Worm (Caenorhabditis elegans) whole organism, young adult: ENCODE data around the gene pck-3.

Experiments used
- B0035.1 ChIP-seq: sonication (generic microtip); optimal IDR thresholded peaks from 2 replicates; lab custom pipeline; 2016; ENCODE audit warnings: missing genetic modification characterization, mild to moderate bottlenecking, missing compliant biosample characterization, missing genotype, missing genetic modification reagents
- B0261.1 ChIP-seq: sonication (generic microtip); optimal IDR thresholded peaks from 2 replicates; lab custom pipeline; 2016; ENCODE audit warnings: mild to moderate bottlenecking, missing genetic modification characterization, moderate library complexity, missing compliant biosample characterization
- B0336.3 ChIP-seq: fragments of 200-800 bp; sonication (Bioruptor generic); IDR thresholded peaks from 2 replicates; pipeline ENCODE4 v1.3.6; 2022; ENCODE audit warnings: missing genetic modification characterization, missing compliant biosample characterization
- F23B12.7 ChIP-seq: sonication (generic microtip); optimal IDR thresholded peaks from 2 replicates; lab custom pipeline; 2017; ENCODE audit warnings: missing genetic modification characterization, mild to moderate bottlenecking, missing compliant biosample characterization, antibody characterized with exemption, moderate library complexity; ENCODE audit not compliant: insufficient read depth
- F49E8.2 ChIP-seq: sonication (generic microtip); optimal IDR thresholded peaks from 3 replicates; lab custom pipeline; 2017; ENCODE audit warnings: missing genetic modification characterization, mild to moderate bottlenecking, missing compliant biosample characterization, antibody characterized with exemption, moderate library complexity; ENCODE audit not compliant: insufficient read depth
- F52B5.7 ChIP-seq: sonication (generic microtip); optimal IDR thresholded peaks from 2 replicates; lab custom pipeline; 2016; ENCODE audit warnings: mild to moderate bottlenecking, missing genetic modification characterization, missing compliant biosample characterization
- K12H6.12 ChIP-seq: fragments of 200-800 bp; sonication (Bioruptor generic); optimal IDR thresholded peaks from 2 replicates; lab custom pipeline; 2018; ENCODE audit warnings: mild to moderate bottlenecking, missing genetic modification characterization, missing compliant biosample characterization
- Y95B8A.8 ChIP-seq: fragments of 200-800 bp; sonication (Bioruptor generic); IDR thresholded peaks from 2 replicates; pipeline ENCODE4 v1.3.6; 2022; ENCODE audit warnings: missing genetic modification reagents, missing genetic modification characterization, missing compliant biosample characterization
- ZK185.1 ChIP-seq: sonication (generic microtip); optimal IDR thresholded peaks from 2 replicates; lab custom pipeline; 2016; ENCODE audit warnings: mild to moderate bottlenecking, missing genetic modification characterization, missing compliant biosample characterization; ENCODE audit not compliant: poor library complexity, severe bottlenecking
- ama-1 ChIP-seq, 3 experiments: fragments of 150-350 bp in 1 of 3; sonication (generic microtip) in 2 of 3; optimal IDR thresholded peaks; 2 replicates each; lab custom pipeline; 2014 to 2018; ENCODE audit warnings: missing biosample characterization in 2 of 3, missing genetic modification characterization in 2 of 3, missing genetic modification reagents in 2 of 3
- attf-5 ChIP-seq: fragments of 200-800 bp; sonication (Bioruptor generic); optimal IDR thresholded peaks from 2 replicates; lab custom pipeline; 2018; ENCODE audit warnings: mild to moderate bottlenecking, missing genetic modification characterization, missing compliant biosample characterization
- attf-6 ChIP-seq: fragments of 200-800 bp; sonication (Bioruptor generic); IDR thresholded peaks from 2 replicates; pipeline ENCODE4 v1.3.6; 2022; ENCODE audit warnings: missing genetic modification reagents, missing genetic modification characterization, missing compliant biosample characterization
- bed-1 ChIP-seq: fragments of 200-800 bp; sonication (Bioruptor generic); IDR thresholded peaks from 2 replicates; pipeline ENCODE4 v1.3.6; 2022; ENCODE audit warnings: missing genetic modification reagents, missing genetic modification characterization, missing compliant biosample characterization
- bed-2 ChIP-seq: fragments of 200-800 bp; sonication (Bioruptor generic); IDR thresholded peaks from 2 replicates; pipeline ENCODE4 v1.3.6; 2022; ENCODE audit warnings: missing genetic modification reagents, missing genetic modification characterization, missing compliant biosample characterization
- cebp-1 ChIP-seq, 2 experiments: fragments of 200-800 bp in 1 of 2; sonication (Bioruptor generic) in 1 of 2; sonication (generic microtip) in 1 of 2; IDR thresholded peaks in 1 of 2; optimal IDR thresholded peaks in 1 of 2; 2 replicates each; pipeline versions ENCODE4 v1.3.6 to Lab custom; 2017 to 2022; ENCODE audit warnings: missing compliant biosample characterization in 2 of 2, missing genetic modification characterization in 2 of 2, mild to moderate bottlenecking in 1 of 2, missing genetic modification reagents in 1 of 2, moderate library complexity in 1 of 2
- cebp-2 ChIP-seq: fragments of 200-800 bp; sonication (Bioruptor generic); IDR thresholded peaks from 2 replicates; pipeline ENCODE4 v1.3.6; 2022; ENCODE audit warnings: missing genetic modification characterization, missing compliant biosample characterization
- ceh-100 ChIP-seq: fragments of 200-800 bp; sonication (Bioruptor generic); IDR thresholded peaks from 2 replicates; pipeline ENCODE4 v1.3.6; 2022; ENCODE audit warnings: missing genetic modification reagents, missing genetic modification characterization, missing compliant biosample characterization
- ceh-79 ChIP-seq: sonication (generic microtip); optimal IDR thresholded peaks from 2 replicates; lab custom pipeline; 2017; ENCODE audit warnings: mild to moderate bottlenecking, missing genetic modification characterization, missing compliant biosample characterization
- die-1 ChIP-seq: sonication (generic microtip); optimal IDR thresholded peaks from 2 replicates; lab custom pipeline; 2016; ENCODE audit warnings: missing genotype, mild to moderate bottlenecking, missing genetic modification characterization, missing compliant biosample characterization
- dpff-1 ChIP-seq: sonication (generic microtip); optimal IDR thresholded peaks from 2 replicates; lab custom pipeline; 2017; ENCODE audit warnings: mild to moderate bottlenecking, missing genetic modification characterization, missing compliant biosample characterization
- dpl-1 ChIP-seq: fragments of 150-350 bp; optimal IDR thresholded peaks from 2 replicates; lab custom pipeline; 2014; ENCODE audit warnings: missing biosample characterization, missing genetic modification reagents, missing genetic modification characterization
- efl-1 ChIP-seq: fragments of 150-350 bp; optimal IDR thresholded peaks from 2 replicates; lab custom pipeline; 2014; ENCODE audit warnings: missing biosample characterization, missing genetic modification reagents, missing genetic modification characterization
- egl-44 ChIP-seq: fragments of 200-800 bp; sonication (Bioruptor generic); IDR thresholded peaks from 2 replicates; pipeline ENCODE4 v1.3.6; 2022; ENCODE audit warnings: missing genetic modification reagents, missing genetic modification characterization, missing compliant biosample characterization
- ekl-4 ChIP-seq: fragments of 200-800 bp; sonication (Bioruptor generic); IDR thresholded peaks from 2 replicates; pipeline ENCODE4 v1.3.6; 2022; ENCODE audit warnings: missing genetic modification reagents, missing genetic modification characterization, missing compliant biosample characterization
- ets-4 ChIP-seq: fragments of 200-800 bp; sonication (Bioruptor generic); optimal IDR thresholded peaks from 2 replicates; lab custom pipeline; 2018; ENCODE audit warnings: mild to moderate bottlenecking, missing genetic modification characterization, missing compliant biosample characterization
- gei-17 ChIP-seq: fragments of 200-800 bp; sonication (Bioruptor generic); optimal IDR thresholded peaks from 2 replicates; lab custom pipeline; 2018; ENCODE audit warnings: mild to moderate bottlenecking, missing genetic modification characterization, missing compliant biosample characterization
- hmg-20 ChIP-seq: fragments of 200-800 bp; sonication (Bioruptor generic); IDR thresholded peaks from 2 replicates; pipeline ENCODE4 v1.3.6; 2022; ENCODE audit warnings: missing genetic modification reagents, missing genetic modification characterization, missing compliant biosample characterization
- hsf-1 ChIP-seq: fragments of 200-800 bp; sonication (Bioruptor generic); IDR thresholded peaks from 2 replicates; pipeline ENCODE4 v1.3.6; 2022; ENCODE audit warnings: missing genetic modification reagents, missing genetic modification characterization, missing compliant biosample characterization
- lag-1 ChIP-seq: fragments of 200-800 bp; sonication (Bioruptor generic); IDR thresholded peaks from 2 replicates; pipeline ENCODE4 v1.3.6; 2022; ENCODE audit warnings: missing genetic modification reagents, missing genetic modification characterization, missing compliant biosample characterization
- madf-8 ChIP-seq: fragments of 200-800 bp; sonication (Bioruptor generic); conservative IDR thresholded peaks from 2 replicates; pipeline ENCODE4 v1.3.6; 2022; ENCODE audit warnings: missing genetic modification reagents, missing genetic modification characterization, missing compliant biosample characterization
- mcd-1 ChIP-seq: fragments of 200-800 bp; sonication (Bioruptor generic); IDR thresholded peaks from 2 replicates; pipeline ENCODE4 v1.3.6; 2022; ENCODE audit warnings: missing genetic modification reagents, missing genetic modification characterization, missing compliant biosample characterization
- mel-28 ChIP-seq: sonication (generic microtip); optimal IDR thresholded peaks from 2 replicates; lab custom pipeline; 2016; ENCODE audit warnings: borderline replicate concordance, mild to moderate bottlenecking, missing genetic modification characterization, missing compliant biosample characterization
- nfya-1 ChIP-seq: sonication (generic microtip); optimal IDR thresholded peaks from 2 replicates; lab custom pipeline; 2017; ENCODE audit warnings: antibody characterized with exemption, missing compliant biosample characterization, missing genetic modification characterization, borderline replicate concordance; ENCODE audit not compliant: insufficient read depth
- nfyb-1 ChIP-seq: fragments of 200-800 bp; sonication (Bioruptor generic); IDR thresholded peaks from 2 replicates; pipeline ENCODE4 v1.3.6; 2022; ENCODE audit warnings: missing genetic modification reagents, missing genetic modification characterization, missing compliant biosample characterization
- nhr-179 ChIP-seq: sonication (generic microtip); optimal IDR thresholded peaks from 2 replicates; lab custom pipeline; 2016; ENCODE audit warnings: mild to moderate bottlenecking, missing genetic modification characterization, missing compliant biosample characterization
- nhr-90 ChIP-seq: sonication (generic microtip); optimal IDR thresholded peaks from 2 replicates; lab custom pipeline; 2016; ENCODE audit warnings: missing genotype, mild to moderate bottlenecking, missing genetic modification characterization, missing compliant biosample characterization
- rec-8 ChIP-seq, 2 experiments: sonication (generic microtip); optimal IDR thresholded peaks; 2 replicates each; lab custom pipeline; 2016; ENCODE audit warnings: mild to moderate bottlenecking in 2 of 2, missing genetic modification characterization in 2 of 2, missing genetic modification reagents in 2 of 2, missing genotype in 2 of 2, missing biosample characterization in 1 of 2, missing compliant biosample characterization in 1 of 2, moderate library complexity in 1 of 2
- snpc-1.3 ChIP-seq: sonication (generic microtip); optimal IDR thresholded peaks from 2 replicates; lab custom pipeline; 2017; ENCODE audit warnings: missing genetic modification characterization, mild to moderate bottlenecking, missing compliant biosample characterization, antibody characterized with exemption, moderate library complexity, missing genotype, missing genetic modification reagents; ENCODE audit not compliant: insufficient read depth
- snpc-3.4 ChIP-seq: sonication (generic microtip); optimal IDR thresholded peaks from 2 replicates; lab custom pipeline; 2017; ENCODE audit warnings: missing genetic modification characterization, mild to moderate bottlenecking, missing compliant biosample characterization, antibody characterized with exemption, moderate library complexity, missing genotype, missing genetic modification reagents
- somi-1 ChIP-seq: fragments of 200-800 bp; sonication (Bioruptor generic); optimal IDR thresholded peaks from 2 replicates; lab custom pipeline; 2018; ENCODE audit warnings: mild to moderate bottlenecking, missing genetic modification characterization, missing compliant biosample characterization
- sptf-2 ChIP-seq: fragments of 200-800 bp; sonication (Bioruptor generic); optimal IDR thresholded peaks from 2 replicates; lab custom pipeline; 2018; ENCODE audit warnings: mild to moderate bottlenecking, missing genetic modification characterization, missing compliant biosample characterization
- tbx-9 ChIP-seq: sonication (generic microtip); optimal IDR thresholded peaks from 2 replicates; lab custom pipeline; 2016; ENCODE audit warnings: borderline replicate concordance, missing genetic modification characterization, inconsistent platforms, missing compliant biosample characterization
- tlf-1 ChIP-seq: fragments of 200-800 bp; sonication (Bioruptor generic); optimal IDR thresholded peaks from 2 replicates; lab custom pipeline; 2018; ENCODE audit warnings: mild to moderate bottlenecking, missing genetic modification characterization, missing compliant biosample characterization
- ztf-18 ChIP-seq: sonication (generic microtip); optimal IDR thresholded peaks from 2 replicates; lab custom pipeline; 2016; ENCODE audit warnings: missing genotype, mild to moderate bottlenecking, missing genetic modification characterization, missing compliant biosample characterization
- ztf-25 ChIP-seq: fragments of 200-800 bp; sonication (Bioruptor generic); IDR thresholded peaks from 2 replicates; pipeline ENCODE4 v1.3.6; 2022; ENCODE audit warnings: missing genetic modification reagents, missing genetic modification characterization, missing compliant biosample characterization
- ztf-26 ChIP-seq: sonication (generic microtip); optimal IDR thresholded peaks from 2 replicates; lab custom pipeline; 2017; ENCODE audit warnings: missing genetic modification characterization, missing compliant biosample characterization

Gene pck-3

ce11 chrIV:5947555-5948151 is 51.2 kb downstream of the pck-3 start, which contains the start of gene rps-25 (continued):
- TF ChIP-seq somi-1 (GFP tag; lab: Kevin White, UChicago) (no peak), cebp-2 (GFP tag; lab: Robert Waterston, UW) (no peak), ets-4 (GFP tag; lab: Kevin White, UChicago) (no peak), bed-1 (GFP tag; lab: Robert Waterston, UW) (no peak), B0336.3 (GFP tag; lab: Robert Waterston, UW) (no peak), tbx-9 (tag; lab: Kevin White, UChicago) (no peak), dpl-1 (GFP tag; lab: Kevin White, UChicago) (no peak), ztf-26 (tag; lab: Kevin White, UChicago) (no peak), B0261.1 (no peak), die-1 (tag; lab: Kevin White, UChicago) (no peak), sptf-2 (GFP tag; lab: Kevin White, UChicago) (no peak), nfyb-1 (GFP tag; lab: Robert Waterston, UW) (no peak), hmg-20 (GFP tag; lab: Robert Waterston, UW) (no peak), snpc-3.4 (tag; lab: Kevin White, UChicago) (peak; percentile 57), ZK185.1 (tag; lab: Kevin White, UChicago) (no peak), snpc-1.3 (tag; lab: Kevin White, UChicago) (peak; percentile 84), mel-28 (tag; lab: Kevin White, UChicago) (no peak), F23B12.7 (tag; lab: Kevin White, UChicago) (peak; percentile 39), bed-2 (GFP tag; lab: Robert Waterston, UW) (no peak), mcd-1 (GFP tag; lab: Robert Waterston, UW) (no peak), cebp-1 (GFP tag; IDR thresholded peaks at IDR 0.05; lab: Robert Waterston, UW) (no peak), cebp-1 (tag; optimal IDR thresholded peaks at IDR 0.05; lab: Kevin White, UChicago) (peak; percentile 28), K12H6.12 (no peak), gei-17 (GFP tag; lab: Kevin White, UChicago) (no peak), ceh-100 (no peak), F52B5.7 (no peak), tlf-1 (GFP tag; lab: Kevin White, UChicago) (no peak), ekl-4 (GFP tag; lab: Robert Waterston, UW) (no peak), madf-8 (GFP tag; lab: Robert Waterston, UW) (0 out of 2 replicates have a peak, but pooled peaks have one; percentile 29), efl-1 (GFP tag; lab: Kevin White, UChicago) (peak; percentile 41), rec-8 (tag; optimal IDR thresholded peaks at IDR 0.05; lab: Kevin White, UChicago) (no peak), attf-6 (GFP tag; lab: Robert Waterston, UW) (no peak), Y95B8A.8 (GFP tag; lab: Robert Waterston, UW) (no peak), ama-1 (optimal IDR thresholded peaks at IDR 0.05; lab: Kevin White, UChicago) (no peak), ama-1 (GFP tag; optimal IDR thresholded peaks at IDR 0.05; lab: Kevin White, UChicago) (peak in 1 of 2 experiments; percentile 41), nhr-179 (tag; lab: Kevin White, UChicago) (no peak), F49E8.2 (tag; lab: Kevin White, UChicago) (peak; percentile 62), dpff-1 (tag; lab: Kevin White, UChicago) (no peak), B0035.1 (no peak), nhr-90 (no peak), ztf-25 (GFP tag; lab: Robert Waterston, UW) (no peak), attf-5 (GFP tag; lab: Kevin White, UChicago) (peak; percentile 29), lag-1 (GFP tag; lab: Robert Waterston, UW) (no peak), ztf-18 (tag; lab: Kevin White, UChicago) (peak; percentile 1), hsf-1 (no peak), nfya-1 (tag; lab: Kevin White, UChicago) (no peak), egl-44 (GFP tag; lab: Robert Waterston, UW) (no peak), ceh-79 (tag; lab: Kevin White, UChicago) (no peak)
